Worm (Caenorhabditis elegans): ENCODE measurements around the gene mrps-9.

ce11 chrIII:8280352-8280751, 14.5 kb downstream of the mrps-9 start:
- TF ChIP-seq mdl-1 (tag; optimal IDR thresholded peaks at IDR 0.05) (no peak), unc-98 (GFP tag; IDR thresholded peaks at IDR 0.05) (no peak), nhr-90 (tag; optimal IDR thresholded peaks at IDR 0.05; ENCODE audit: poor library complexity) (no peak), egl-27 (tag; optimal IDR thresholded peaks at IDR 0.05) (no peak), lin-35 (GFP tag; optimal IDR thresholded peaks at IDR 0.05) (no peak), lsy-2 (tag; optimal IDR thresholded peaks at IDR 0.05) (no peak), vab-15 (tag; optimal IDR thresholded peaks at IDR 0.05) (no peak), efl-3 (GFP tag; optimal IDR thresholded peaks at IDR 0.05) (no peak)
